Worm (Caenorhabditis elegans): Measurements from ENCODE around the gene K07F5.12.

DNA sequence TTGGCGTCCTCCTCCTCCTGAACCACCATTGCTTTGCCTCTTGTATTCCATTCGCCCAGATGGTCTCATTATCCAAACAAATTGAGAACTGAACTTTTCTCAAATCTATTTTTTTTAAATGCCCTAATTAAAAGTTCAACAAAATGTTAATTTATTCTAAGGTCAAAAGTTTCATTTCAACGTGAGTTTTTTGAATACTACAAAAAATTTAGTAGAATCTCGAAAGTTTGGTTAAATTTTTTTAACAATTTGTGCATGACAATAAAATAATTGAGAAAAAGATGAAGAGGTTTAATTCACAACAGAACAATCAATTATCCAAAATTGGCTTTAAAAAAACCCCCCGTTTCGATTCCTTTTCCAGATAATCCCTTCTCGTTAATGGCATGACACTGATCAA lies 36.1 kb downstream of the K07F5.12 start, which contains the start of gene F32B6.4:
- TF ChIP-seq pes-1 (GFP tag; IDR thresholded peaks at IDR 0.05) (no peak), B0310.2 (tag; optimal IDR thresholded peaks at IDR 0.05) (no peak), ama-1 (optimal IDR thresholded peaks at IDR 0.05) (no peak), flt-1 (GFP tag; IDR thresholded peaks at IDR 0.05) (no peak), hmbx-1 (tag; optimal IDR thresholded peaks at IDR 0.05) (no peak), tra-4 (tag; optimal IDR thresholded peaks at IDR 0.05) (no peak), tbx-37 (GFP tag; conservative IDR thresholded peaks at IDR 0.05) (no peak), ceh-36 (tag; optimal IDR thresholded peaks at IDR 0.05) (no peak), hnd-1 (tag; optimal IDR thresholded peaks at IDR 0.05) (no peak), ceh-13 (GFP tag; optimal IDR thresholded peaks at IDR 0.05) (no peak), ets-7 (tag; optimal IDR thresholded peaks at IDR 0.05) (no peak), F13C5.2 (tag; optimal IDR thresholded peaks at IDR 0.05) (no peak), hmg-4 (GFP tag; optimal IDR thresholded peaks at IDR 0.05) (no peak)

Data from whole organism, early embryonic.